Worm (Caenorhabditis elegans): ENCODE measurements around the gene F20G2.5.

- TF ChIP-seq ztf-11 (tag; optimal IDR thresholded peaks at IDR 0.05) (no peak), unc-62 (GFP tag; optimal IDR thresholded peaks at IDR 0.05) (no peak), nhr-129 (tag; optimal IDR thresholded peaks at IDR 0.05) (peak; percentile 4), ama-1 (optimal IDR thresholded peaks at IDR 0.05) (no peak), nhr-77 (tag; optimal IDR thresholded peaks at IDR 0.05) (no peak), blmp-1 (tag; optimal IDR thresholded peaks at IDR 0.05; ENCODE audit: insufficient read depth) (no peak), Y55F3AM.14 (GFP tag; optimal IDR thresholded peaks at IDR 0.05) (no peak), nhr-25 (tag; optimal IDR thresholded peaks at IDR 0.05) (no peak)
These were observed 10.9 kb downstream of the F20G2.5 start, which contains the start of gene decr-1.1 for ce11 chrV:13782190-13782589.
